Worm (Caenorhabditis elegans) whole organism, L1 larva: ENCODE results near the gene pno-1.

Experiments
- lin-15B ChIP-seq: fragments of 150-350 bp; sonication (generic microtip); optimal IDR thresholded peaks from 3 replicates; lab custom pipeline; 2014; ENCODE audit warnings: missing biosample characterization, missing genetic modification characterization
- nhr-11 ChIP-seq: fragments of 150-350 bp; optimal IDR thresholded peaks from 2 replicates; lab custom pipeline; 2014; ENCODE audit warnings: missing biosample characterization, missing genetic modification characterization
- nhr-237 ChIP-seq: fragments of 150-350 bp; optimal IDR thresholded peaks from 2 replicates; lab custom pipeline; 2014; ENCODE audit warnings: missing biosample characterization, missing genetic modification characterization

ce11 chrII:9690067-9690632 is 52.5 kb downstream of the pno-1 start:
- TF ChIP-seq nhr-237 (tag; lab: Kevin White, UChicago) (no peak), nhr-11 (tag; lab: Kevin White, UChicago) (no peak), lin-15B (tag; lab: Kevin White, UChicago) (no peak)
